Worm (Caenorhabditis elegans) whole organism, L2 larva: ENCODE results near the gene T20B12.4.

Experiments used
- C34F6.9 ChIP-seq: fragments of 150-350 bp; optimal IDR thresholded peaks from 2 replicates; lab custom pipeline; 2014; ENCODE audit warnings: missing biosample characterization, missing genetic modification characterization
- F13H6.1 ChIP-seq: sonication (generic microtip); optimal IDR thresholded peaks from 2 replicates; lab custom pipeline; 2016; ENCODE audit warnings: missing genetic modification characterization, missing compliant biosample characterization
- R02D3.7 ChIP-seq: fragments of 150-350 bp; optimal IDR thresholded peaks from 2 replicates; lab custom pipeline; 2014; ENCODE audit warnings: missing biosample characterization, missing genetic modification characterization
- Y55F3AM.14 ChIP-seq: fragments of 200-800 bp; sonication (Bioruptor generic); optimal IDR thresholded peaks from 2 replicates; lab custom pipeline; 2018; ENCODE audit warnings: mild to moderate bottlenecking, missing genetic modification characterization, missing compliant biosample characterization
- ZK546.5 ChIP-seq: sonication (generic microtip); optimal IDR thresholded peaks from 2 replicates; lab custom pipeline; 2017; ENCODE audit warnings: missing biosample characterization, missing genetic modification characterization
- alr-1 ChIP-seq: fragments of 150-350 bp; optimal IDR thresholded peaks from 2 replicates; lab custom pipeline; 2014; ENCODE audit warnings: missing biosample characterization, missing genetic modification characterization
- aly-2 ChIP-seq: fragments of 150-350 bp; optimal IDR thresholded peaks from 2 replicates; lab custom pipeline; 2014; ENCODE audit warnings: missing biosample characterization, missing genetic modification characterization
- ama-1 ChIP-seq: fragments of 150-350 bp; optimal IDR thresholded peaks from 2 replicates; lab custom pipeline; 2018; ENCODE audit warnings: inconsistent platforms
- blmp-1 ChIP-seq: sonication (generic microtip); optimal IDR thresholded peaks from 2 replicates; lab custom pipeline; 2017; ENCODE audit warnings: missing genetic modification characterization, mild to moderate bottlenecking, missing compliant biosample characterization, antibody characterized with exemption, moderate library complexity; ENCODE audit not compliant: insufficient read depth
- ceh-82 ChIP-seq: fragments of 150-350 bp; optimal IDR thresholded peaks from 2 replicates; lab custom pipeline; 2014; ENCODE audit warnings: missing biosample characterization, missing genetic modification characterization
- crh-2 ChIP-seq: sonication (generic microtip); optimal IDR thresholded peaks from 2 replicates; lab custom pipeline; 2017; ENCODE audit warnings: missing biosample characterization, missing genetic modification characterization
- dmd-4 ChIP-seq: sonication (generic microtip); optimal IDR thresholded peaks from 2 replicates; lab custom pipeline; 2017; ENCODE audit warnings: missing biosample characterization, missing genetic modification characterization
- egl-27 ChIP-seq: sonication (generic microtip); optimal IDR thresholded peaks from 3 replicates; lab custom pipeline; 2017; ENCODE audit warnings: missing biosample characterization, missing genetic modification reagents, missing genetic modification characterization
- elt-1 ChIP-seq: fragments of 150-350 bp; optimal IDR thresholded peaks from 2 replicates; lab custom pipeline; 2014; ENCODE audit warnings: missing biosample characterization, missing genetic modification characterization
- gmeb-1 ChIP-seq: fragments of 150-350 bp; optimal IDR thresholded peaks from 2 replicates; lab custom pipeline; 2014; ENCODE audit warnings: missing biosample characterization, missing genetic modification characterization
- lin-11 ChIP-seq: fragments of 150-350 bp; sonication (generic microtip); optimal IDR thresholded peaks from 2 replicates; lab custom pipeline; 2014; ENCODE audit warnings: missing biosample characterization, missing genetic modification characterization, inconsistent platforms, mixed read lengths
- lin-13 ChIP-seq: fragments of 150-350 bp; optimal IDR thresholded peaks from 2 replicates; lab custom pipeline; 2014; ENCODE audit warnings: missing biosample characterization, missing genetic modification reagents, missing genetic modification characterization
- lin-39 ChIP-seq: fragments of 150-350 bp; optimal IDR thresholded peaks from 2 replicates; lab custom pipeline; 2014; ENCODE audit warnings: missing biosample characterization, missing genetic modification reagents, missing genetic modification characterization
- lsy-2 ChIP-seq, 2 experiments: fragments of 150-350 bp in 1 of 2; sonication (generic microtip) in 1 of 2; optimal IDR thresholded peaks; 2 replicates each; lab custom pipeline; 2014 to 2017; ENCODE audit warnings: missing biosample characterization in 2 of 2, missing genetic modification characterization in 2 of 2
- mab-5 ChIP-seq: fragments of 150-350 bp; optimal IDR thresholded peaks from 2 replicates; lab custom pipeline; 2014; ENCODE audit warnings: missing biosample characterization, missing genetic modification characterization
- mbf-1 ChIP-seq: sonication (generic microtip); optimal IDR thresholded peaks from 2 replicates; lab custom pipeline; 2017; ENCODE audit warnings: missing biosample characterization, missing genetic modification characterization
- mdl-1 ChIP-seq, 2 experiments: fragments of 150-350 bp in 1 of 2; sonication (generic microtip) in 1 of 2; optimal IDR thresholded peaks; 2 replicates each; lab custom pipeline; 2017; ENCODE audit warnings: missing biosample characterization in 2 of 2, missing genetic modification characterization in 2 of 2
- nhr-11 ChIP-seq: fragments of 150-350 bp; optimal IDR thresholded peaks from 2 replicates; lab custom pipeline; 2014; ENCODE audit warnings: missing biosample characterization, missing genetic modification characterization
- nhr-129 ChIP-seq: fragments of 150-350 bp; optimal IDR thresholded peaks from 2 replicates; lab custom pipeline; 2014; ENCODE audit warnings: missing biosample characterization, missing genetic modification characterization
- nhr-21 ChIP-seq: fragments of 150-350 bp; optimal IDR thresholded peaks from 2 replicates; lab custom pipeline; 2014; ENCODE audit warnings: missing biosample characterization, missing genetic modification characterization
- nhr-23 ChIP-seq: fragments of 150-350 bp; optimal IDR thresholded peaks from 2 replicates; lab custom pipeline; 2014; ENCODE audit warnings: missing biosample characterization, missing genetic modification reagents, missing genetic modification characterization
- nhr-237 ChIP-seq: fragments of 150-350 bp; optimal IDR thresholded peaks from 2 replicates; lab custom pipeline; 2014; ENCODE audit warnings: missing biosample characterization, missing genetic modification characterization
- nhr-25 ChIP-seq: fragments of 150-350 bp; sonication (generic microtip); optimal IDR thresholded peaks from 3 replicates; lab custom pipeline; 2014; ENCODE audit warnings: missing biosample characterization, missing genetic modification characterization
- nhr-6 ChIP-seq: fragments of 150-350 bp; optimal IDR thresholded peaks from 2 replicates; lab custom pipeline; 2014; ENCODE audit warnings: missing biosample characterization, missing genetic modification characterization
- nhr-77 ChIP-seq: fragments of 150-350 bp; optimal IDR thresholded peaks from 2 replicates; lab custom pipeline; 2014; ENCODE audit warnings: missing biosample characterization, missing genetic modification characterization
- peb-1 ChIP-seq: fragments of 150-350 bp; optimal IDR thresholded peaks from 2 replicates; lab custom pipeline; 2014; ENCODE audit warnings: missing biosample characterization, missing genetic modification characterization
- sem-4 ChIP-seq: fragments of 150-350 bp; optimal IDR thresholded peaks from 2 replicates; lab custom pipeline; 2014; ENCODE audit warnings: missing biosample characterization, missing genetic modification reagents, missing genetic modification characterization
- skn-1 ChIP-seq: sonication (generic microtip); optimal IDR thresholded peaks from 2 replicates; lab custom pipeline; 2017; ENCODE audit warnings: missing biosample characterization, missing genetic modification characterization
- sma-3 ChIP-seq: sonication (generic microtip); optimal IDR thresholded peaks from 2 replicates; lab custom pipeline; 2016; ENCODE audit warnings: missing genetic modification reagents, missing genetic modification characterization, missing compliant biosample characterization
- snpc-4 ChIP-seq: fragments of 150-350 bp; optimal IDR thresholded peaks from 2 replicates; lab custom pipeline; 2014; ENCODE audit warnings: missing biosample characterization, missing genetic modification characterization
- unc-39 ChIP-seq: fragments of 150-350 bp; optimal IDR thresholded peaks from 2 replicates; lab custom pipeline; 2014; ENCODE audit warnings: missing biosample characterization, missing genetic modification characterization
- unc-55 ChIP-seq: fragments of 150-350 bp; sonication (generic microtip); optimal IDR thresholded peaks from 3 replicates; lab custom pipeline; 2014; ENCODE audit warnings: missing biosample characterization, missing genetic modification reagents, missing genetic modification characterization
- unc-62 ChIP-seq: fragments of 150-350 bp; optimal IDR thresholded peaks from 2 replicates; lab custom pipeline; 2014; ENCODE audit warnings: missing biosample characterization, missing genetic modification reagents, missing genetic modification characterization
- zag-1 ChIP-seq: fragments of 150-350 bp; optimal IDR thresholded peaks from 2 replicates; lab custom pipeline; 2014; ENCODE audit warnings: missing biosample characterization, missing genetic modification characterization
- ztf-1 ChIP-seq: fragments of 200-800 bp; sonication (Bioruptor generic); conservative IDR thresholded peaks from 2 replicates; pipeline ENCODE4 v1.3.6; 2022; ENCODE audit warnings: missing genetic modification characterization, missing compliant biosample characterization
- ztf-11 ChIP-seq: sonication (generic microtip); optimal IDR thresholded peaks from 2 replicates; lab custom pipeline; 2017; ENCODE audit warnings: missing biosample characterization, missing genetic modification characterization
- ztf-4 ChIP-seq: fragments of 150-350 bp; optimal IDR thresholded peaks from 2 replicates; lab custom pipeline; 2014; ENCODE audit warnings: missing biosample characterization, missing genetic modification characterization

T20B12.4 gene

DNA sequence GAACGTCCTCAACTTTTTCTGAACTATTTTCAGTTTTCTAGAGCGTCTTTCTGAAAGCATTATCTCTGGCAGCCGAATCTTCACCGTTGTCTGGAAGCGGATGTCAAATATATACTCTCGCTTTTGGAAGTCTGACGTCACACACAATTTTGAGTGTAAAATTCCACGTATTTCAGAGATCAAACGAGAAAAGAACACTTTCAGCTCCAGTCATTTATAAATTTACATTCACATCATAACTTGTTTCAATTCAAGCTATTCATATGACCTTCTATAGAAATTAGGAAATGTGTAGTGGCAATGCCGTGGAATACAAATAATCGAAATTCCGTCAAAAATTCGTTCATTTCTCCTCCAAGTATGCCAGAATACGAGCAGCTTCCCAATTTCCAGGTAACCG lies 1.9 kb upstream of the T20B12.4 start, which contains the start of gene F08F8.11:
Gene F08F8.11 (plus strand): TSS at position 301 of the 400 bp plus-strand sequence.
- no peak for TF ChIP-seq ztf-11 (tag; lab: Kevin White, UChicago)
- no peak for TF ChIP-seq mdl-1 (tag; optimal IDR thresholded peaks at IDR 0.05; lab: Kevin White, UChicago)
- no peak for TF ChIP-seq nhr-6 (tag; lab: Kevin White, UChicago)
- no peak for TF ChIP-seq dmd-4 (tag; lab: Kevin White, UChicago)
- no peak for TF ChIP-seq nhr-129 (tag; lab: Kevin White, UChicago)
- no peak for TF ChIP-seq lin-13 (GFP tag; lab: Kevin White, UChicago)
- TF ChIP-seq Y55F3AM.14, result no peak
- TF ChIP-seq gmeb-1 (tag; lab: Kevin White, UChicago), result no peak
- no peak for TF ChIP-seq mab-5 (tag; lab: Kevin White, UChicago)
- TF ChIP-seq sma-3 (GFP tag; lab: Kevin White, UChicago), result no peak
- TF ChIP-seq snpc-4, result no peak
- no peak for TF ChIP-seq mbf-1 (tag; lab: Kevin White, UChicago)
- no peak for TF ChIP-seq C34F6.9
- no peak for TF ChIP-seq lin-11 (tag; lab: Kevin White, UChicago)
- no peak for TF ChIP-seq aly-2 (tag; lab: Kevin White, UChicago)
- no peak for TF ChIP-seq ztf-1 (GFP tag; lab: Robert Waterston, UW)
- TF ChIP-seq elt-1 (tag; lab: Kevin White, UChicago), result no peak
- no peak for TF ChIP-seq F13H6.1 (tag; lab: Kevin White, UChicago)

ce11 chrIII:7369394-7370024 lies 2.0 kb downstream of the T20B12.4 start:
- TF ChIP-seq dmd-4 (tag; lab: Kevin White, UChicago) (no peak), nhr-77 (tag; lab: Kevin White, UChicago) (no peak), blmp-1 (tag; lab: Kevin White, UChicago) (peak; percentile 35), zag-1 (tag; lab: Kevin White, UChicago) (no peak), nhr-23 (no peak), ceh-82 (tag; lab: Kevin White, UChicago) (no peak), sma-3 (GFP tag; lab: Kevin White, UChicago) (peak; percentile 43), ama-1 (lab: Kevin White, UChicago) (peak; percentile 14), nhr-11 (no peak), lin-39 (tag; lab: Kevin White, UChicago) (no peak), ZK546.5 (tag; lab: Kevin White, UChicago) (no peak), elt-1 (tag; lab: Kevin White, UChicago) (no peak), crh-2 (tag; lab: Kevin White, UChicago) (no peak), ztf-4 (tag; lab: Kevin White, UChicago) (peak; percentile 42), unc-39 (no peak), egl-27 (tag; lab: Kevin White, UChicago) (no peak), mbf-1 (tag; lab: Kevin White, UChicago) (no peak), nhr-237 (tag; lab: Kevin White, UChicago) (no peak), lin-11 (tag; lab: Kevin White, UChicago) (no peak), mab-5 (tag; lab: Kevin White, UChicago) (no peak), unc-55 (GFP tag; lab: Kevin White, UChicago) (no peak), skn-1 (tag; lab: Kevin White, UChicago) (no peak), ztf-11 (tag; lab: Kevin White, UChicago) (no peak), R02D3.7 (no peak), nhr-21 (tag; lab: Kevin White, UChicago) (peak; percentile 10), peb-1 (tag; lab: Kevin White, UChicago) (no peak), sem-4 (tag; lab: Kevin White, UChicago) (no peak), ztf-1 (GFP tag; lab: Robert Waterston, UW) (no peak), lsy-2 (tag; optimal IDR thresholded peaks at IDR 0.05; lab: Kevin White, UChicago) (peak in 1 of 2 experiments; percentile 53), mdl-1 (tag; optimal IDR thresholded peaks at IDR 0.05; lab: Kevin White, UChicago) (no peak), aly-2 (tag; lab: Kevin White, UChicago) (no peak), alr-1 (tag; lab: Kevin White, UChicago) (no peak), nhr-25 (tag; lab: Kevin White, UChicago) (peak; percentile 71), C34F6.9 (no peak), lin-13 (GFP tag; lab: Kevin White, UChicago) (peak; percentile 2), Y55F3AM.14 (peak; percentile 15), nhr-6 (tag; lab: Kevin White, UChicago) (no peak), unc-62 (no peak), gmeb-1 (tag; lab: Kevin White, UChicago) (no peak)
